Fruit fly (Drosophila melanogaster) whole organism, embryonic: ENCODE results near the gene vir-1.

Source experiments
- Atf6 ChIP-seq: fragments of 200-800 bp; sonication (Bioruptor generic); IDR thresholded peaks from 2 replicates; pipeline ENCODE4 v1.3.6; 2022; ENCODE audit warnings: missing biosample characterization, missing genetic modification characterization
- CG13296 ChIP-seq: fragments of 200-800 bp; sonication (Bioruptor generic); optimal IDR thresholded peaks from 3 replicates; lab custom pipeline; 2018; ENCODE audit warnings: missing biosample characterization, mild to moderate bottlenecking, missing genetic modification characterization
- CG6813 ChIP-seq: fragments of 200-800 bp; sonication (Bioruptor generic); optimal IDR thresholded peaks from 2 replicates; lab custom pipeline; 2017; ENCODE audit warnings: missing biosample characterization, missing genetic modification characterization, mild to moderate bottlenecking, moderate library complexity, missing genetic modification reagents
- fd96Cb ChIP-seq: fragments of 200-800 bp; sonication (Bioruptor generic); optimal IDR thresholded peaks from 2 replicates; lab custom pipeline; 2018; ENCODE audit warnings: missing biosample characterization, mild to moderate bottlenecking, missing genetic modification characterization, moderate library complexity
- sima ChIP-seq: fragments of 200-800 bp; sonication (Bioruptor generic); optimal IDR thresholded peaks from 2 replicates; lab custom pipeline; 2016; ENCODE audit warnings: missing biosample characterization, missing genetic modification characterization

DNA sequence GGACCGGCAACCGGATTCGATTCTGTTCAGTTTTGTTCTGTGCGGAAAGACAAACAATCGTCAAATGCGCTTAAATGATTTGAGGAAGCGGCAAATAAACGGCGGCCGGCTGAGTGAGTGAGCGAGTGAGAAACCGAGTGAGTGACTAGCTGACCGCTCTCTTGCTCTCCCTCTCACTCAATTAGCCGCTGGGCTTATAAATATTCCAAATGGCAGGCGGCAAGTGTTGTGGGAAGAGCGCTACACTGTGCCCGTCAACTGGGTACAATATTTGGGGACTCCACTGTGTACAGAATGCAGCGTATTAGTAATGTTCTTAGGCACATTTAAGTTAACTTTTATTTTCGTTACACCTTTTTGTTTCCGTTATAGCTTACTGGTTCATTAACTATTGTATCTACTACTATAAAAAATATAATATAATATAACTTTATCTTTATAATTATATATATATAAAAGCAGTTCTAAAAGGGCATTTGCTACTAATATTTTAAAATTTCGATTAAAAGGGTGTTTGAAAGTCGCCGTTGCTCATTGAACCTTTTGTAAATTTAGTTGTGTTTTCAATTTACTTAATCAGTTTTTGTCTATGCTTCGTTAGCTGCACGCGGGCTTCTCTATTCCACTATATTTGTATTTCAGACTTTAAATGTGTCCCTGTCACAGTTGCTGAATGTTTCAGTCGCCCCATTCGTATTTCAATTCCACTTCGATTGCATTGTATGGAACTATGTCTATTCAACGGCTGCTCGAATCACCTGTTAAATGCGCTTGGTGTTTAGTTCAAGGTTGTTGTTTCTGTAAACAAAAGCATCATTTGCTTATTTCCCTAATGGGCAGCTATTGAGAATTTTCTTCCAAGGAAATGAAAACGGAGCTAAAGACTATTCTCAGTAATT, 1.2 kb downstream of the vir-1 start:
- TF ChIP-seq CG6813 (GFP tag; lab: Kevin White, UChicago) (no peak), sima (GFP tag; lab: Kevin White, UChicago) (no peak), Atf6 (GFP tag; lab: Robert Waterston, UW) (no peak), CG13296 (GFP tag; lab: Kevin White, UChicago) (no peak), fd96Cb (tag; lab: Kevin White, UChicago) (no peak)
